Fruit fly (Drosophila melanogaster) whole organism, embryonic: ENCODE measurements around the gene dpp.

Source experiments
- Adf1 ChIP-seq: fragments of 200-800 bp; sonication (Bioruptor generic); IDR thresholded peaks from 2 replicates; pipeline ENCODE4 v1.3.6; 2022; ENCODE audit warnings: missing biosample characterization, missing genetic modification characterization
- B-H1 ChIP-seq: fragments of 200-800 bp; sonication (Bioruptor generic); IDR thresholded peaks from 3 replicates; pipeline ENCODE4 v1.3.6; 2022; ENCODE audit warnings: missing biosample characterization, missing genetic modification characterization
- CG12744 ChIP-seq: fragments of 200-800 bp; sonication (Bioruptor generic); optimal IDR thresholded peaks from 2 replicates; lab custom pipeline; 2016; ENCODE audit warnings: missing biosample characterization, missing genetic modification characterization
- CG12769 ChIP-seq: fragments of 200-800 bp; sonication (Bioruptor generic); optimal IDR thresholded peaks from 2 replicates; lab custom pipeline; 2019; ENCODE audit warnings: missing biosample characterization, mild to moderate bottlenecking, missing genetic modification characterization, moderate library complexity
- CG13287 ChIP-seq: fragments of 200-800 bp; sonication (Bioruptor generic); IDR thresholded peaks from 2 replicates; pipeline ENCODE4 v1.3.6; 2022; ENCODE audit warnings: missing biosample characterization, missing genetic modification characterization; ENCODE audit not compliant: partially characterized antibody
- CG1529 ChIP-seq: fragments of 200-800 bp; sonication (Bioruptor generic); optimal IDR thresholded peaks from 3 replicates; lab custom pipeline; 2018; ENCODE audit warnings: missing biosample characterization, missing genetic modification characterization
- CG1647 ChIP-seq: fragments of 200-800 bp; sonication (Bioruptor generic); optimal IDR thresholded peaks from 3 replicates; lab custom pipeline; 2016; ENCODE audit warnings: missing biosample characterization, missing genetic modification characterization
- CG17385 ChIP-seq: fragments of 200-800 bp; sonication (Bioruptor generic); optimal IDR thresholded peaks from 3 replicates; lab custom pipeline; 2018; ENCODE audit warnings: missing biosample characterization, mild to moderate bottlenecking, missing genetic modification characterization
- CG32532 ChIP-seq: fragments of 200-800 bp; sonication (Bioruptor generic); IDR thresholded peaks from 2 replicates; pipeline ENCODE4 v1.3.6; 2022; ENCODE audit warnings: missing biosample characterization, missing genetic modification characterization
- CG34224 ChIP-seq: fragments of 200-800 bp; sonication (Bioruptor generic); IDR thresholded peaks from 3 replicates; pipeline ENCODE4 v1.3.6; 2022; ENCODE audit warnings: missing biosample characterization, missing genetic modification characterization; ENCODE audit not compliant: partially characterized antibody
- CG7987 ChIP-seq: fragments of 200-800 bp; sonication (Bioruptor generic); optimal IDR thresholded peaks from 2 replicates; lab custom pipeline; 2018; ENCODE audit warnings: missing biosample characterization, mild to moderate bottlenecking, missing genetic modification characterization, moderate library complexity
- CG8924 ChIP-seq: fragments of 200-800 bp; optimal IDR thresholded peaks from 3 replicates; lab custom pipeline; 2019; ENCODE audit warnings: missing biosample characterization, mild to moderate bottlenecking, missing genetic modification characterization, moderate library complexity
- CHES-1-like ChIP-seq: fragments of 200-800 bp; sonication (Bioruptor generic); optimal IDR thresholded peaks from 2 replicates; lab custom pipeline; 2016; ENCODE audit warnings: missing biosample characterization, missing genetic modification characterization
- Deaf1 ChIP-seq: fragments of 200-800 bp; optimal IDR thresholded peaks from 3 replicates; lab custom pipeline; 2019; ENCODE audit warnings: missing biosample characterization, mild to moderate bottlenecking, missing genetic modification characterization, moderate library complexity
- Dll ChIP-seq: fragments of 200-800 bp; sonication (Bioruptor generic); IDR thresholded peaks from 4 replicates; pipeline ENCODE4 v1.3.6; 2022; ENCODE audit warnings: missing biosample characterization, missing genetic modification characterization; ENCODE audit not compliant: partially characterized antibody
- Doc3 ChIP-seq: fragments of 200-800 bp; sonication (Bioruptor generic); IDR thresholded peaks from 3 replicates; pipeline ENCODE4 v1.3.6; 2022; ENCODE audit warnings: missing biosample characterization, missing genetic modification characterization; ENCODE audit not compliant: partially characterized antibody
- Drgx ChIP-seq: fragments of 200-800 bp; sonication (Bioruptor generic); IDR thresholded peaks from 2 replicates; pipeline ENCODE4 v1.3.6; 2022; ENCODE audit warnings: missing biosample characterization, missing genetic modification characterization
- Eip74EF ChIP-seq, 2 experiments: fragments of 200-800 bp in 1 of 2; fragments of >200 bp in 1 of 2; sonication (Bioruptor generic) in 1 of 2; optimal IDR thresholded peaks; 2 replicates each; lab custom pipeline; 2017 to 2019; ENCODE audit warnings: missing biosample characterization in 2 of 2, missing genetic modification characterization in 2 of 2, mild to moderate bottlenecking in 1 of 2, moderate library complexity in 1 of 2
- Jarid2 ChIP-seq: fragments of 200-800 bp; sonication (Bioruptor generic); optimal IDR thresholded peaks from 3 replicates; lab custom pipeline; 2017; ENCODE audit warnings: mild to moderate bottlenecking, missing biosample characterization, missing genetic modification reagents, missing genetic modification characterization
- Med ChIP-seq: fragments of 200-800 bp; sonication (Bioruptor generic); peaks from one replicate; lab custom pipeline; 2016; ENCODE audit warnings: missing biosample characterization, missing genetic modification characterization, mild to moderate bottlenecking, inconsistent platforms, moderate library complexity
- Nf-YB ChIP-seq: fragments of 200-800 bp; sonication (Bioruptor generic); optimal IDR thresholded peaks from 3 replicates; lab custom pipeline; 2019; ENCODE audit warnings: missing biosample characterization, mild to moderate bottlenecking, missing genetic modification characterization, moderate library complexity
- Nf-YC ChIP-seq: fragments of 200-800 bp; optimal IDR thresholded peaks from 3 replicates; lab custom pipeline; 2019; ENCODE audit warnings: missing biosample characterization, mild to moderate bottlenecking, missing genetic modification characterization, moderate library complexity
- NfI ChIP-seq: fragments of 200-800 bp; sonication (Bioruptor generic); optimal IDR thresholded peaks from 3 replicates; lab custom pipeline; 2018; ENCODE audit warnings: missing biosample characterization, mild to moderate bottlenecking, missing genetic modification characterization, moderate library complexity
- amos ChIP-seq: fragments of 200-800 bp; sonication (Bioruptor generic); IDR thresholded peaks from 2 replicates; pipeline ENCODE4 v1.3.6; 2022; ENCODE audit warnings: missing biosample characterization, missing genetic modification characterization; ENCODE audit not compliant: partially characterized antibody
- bbx ChIP-seq: fragments of 200-800 bp; sonication (Bioruptor generic); IDR thresholded peaks from 2 replicates; pipeline ENCODE4 v1.3.6; 2022; ENCODE audit warnings: missing biosample characterization, missing genetic modification characterization; ENCODE audit not compliant: partially characterized antibody
- cg ChIP-seq: fragments of 200-800 bp; sonication (Bioruptor generic); optimal IDR thresholded peaks from 3 replicates; lab custom pipeline; 2019; ENCODE audit warnings: missing biosample characterization, mild to moderate bottlenecking, missing genetic modification characterization, moderate library complexity
- chinmo ChIP-seq: fragments of 200-800 bp; sonication (Bioruptor generic); IDR thresholded peaks from 4 replicates; pipeline ENCODE4 v1.3.6; 2022; ENCODE audit warnings: missing biosample characterization, missing genetic modification characterization; ENCODE audit not compliant: partially characterized antibody
- chm ChIP-seq: fragments of 200-800 bp; sonication (Bioruptor generic); IDR thresholded peaks from 2 replicates; pipeline ENCODE4 v1.3.6; 2022; ENCODE audit warnings: missing biosample characterization, missing genetic modification characterization
- ci ChIP-seq: fragments of 200-800 bp; sonication (Bioruptor generic); IDR thresholded peaks from 3 replicates; pipeline ENCODE4 v1.3.6; 2022; ENCODE audit warnings: missing biosample characterization, missing genetic modification characterization
- jing ChIP-seq: fragments of 200-800 bp; sonication (Bioruptor generic); optimal IDR thresholded peaks from 2 replicates; lab custom pipeline; 2018; ENCODE audit warnings: missing biosample characterization, mild to moderate bottlenecking, missing genetic modification characterization
- kni ChIP-seq: fragments of 200-800 bp; sonication (Bioruptor generic); optimal IDR thresholded peaks from 3 replicates; lab custom pipeline; 2017; ENCODE audit warnings: mild to moderate bottlenecking, missing biosample characterization, missing genetic modification reagents, missing genetic modification characterization
- lab ChIP-seq: fragments of 200-800 bp; sonication (Bioruptor generic); optimal IDR thresholded peaks from 3 replicates; lab custom pipeline; 2017; ENCODE audit warnings: missing biosample characterization, missing genetic modification characterization, mild to moderate bottlenecking, moderate library complexity, missing genetic modification reagents
- lbe ChIP-seq: fragments of 200-800 bp; sonication (Bioruptor generic); optimal IDR thresholded peaks from 2 replicates; lab custom pipeline; 2016; ENCODE audit warnings: missing biosample characterization, mild to moderate bottlenecking, missing genetic modification characterization
- lmd ChIP-seq: fragments of 200-800 bp; sonication (Bioruptor generic); IDR thresholded peaks from 2 replicates; pipeline ENCODE4 v1.3.6; 2022; ENCODE audit warnings: missing biosample characterization, missing genetic modification characterization
- nom ChIP-seq: fragments of 200-800 bp; sonication (Bioruptor generic); optimal IDR thresholded peaks from 2 replicates; lab custom pipeline; 2017; ENCODE audit warnings: missing biosample characterization, missing genetic modification characterization, mild to moderate bottlenecking, moderate library complexity, missing genetic modification reagents
- pho ChIP-seq: fragments of 200-800 bp; sonication (Bioruptor generic); optimal IDR thresholded peaks from 2 replicates; lab custom pipeline; 2016; ENCODE audit warnings: missing biosample characterization, missing genetic modification characterization
- rib ChIP-seq: fragments of 200-800 bp; sonication (Bioruptor generic); IDR thresholded peaks from 2 replicates; pipeline ENCODE4 v1.3.6; 2022; ENCODE audit warnings: missing biosample characterization, missing genetic modification characterization
- sd ChIP-seq: fragments of 200-800 bp; sonication (Bioruptor generic); optimal IDR thresholded peaks from 3 replicates; lab custom pipeline; 2018; ENCODE audit warnings: missing biosample characterization, mild to moderate bottlenecking, missing genetic modification characterization, moderate library complexity
- sna ChIP-seq: fragments of 200-800 bp; sonication (Bioruptor generic); IDR thresholded peaks from 2 replicates; pipeline ENCODE4 v1.3.6; 2022; ENCODE audit warnings: missing biosample characterization, missing genetic modification characterization; ENCODE audit not compliant: partially characterized antibody
- so ChIP-seq: fragments of 200-800 bp; sonication (Bioruptor generic); IDR thresholded peaks from 3 replicates; pipeline ENCODE4 v1.3.6; 2022; ENCODE audit warnings: missing biosample characterization, missing genetic modification characterization
- sqz ChIP-seq: fragments of 200-800 bp; sonication (Bioruptor generic); optimal IDR thresholded peaks from 3 replicates; lab custom pipeline; 2018; ENCODE audit warnings: missing biosample characterization, mild to moderate bottlenecking, missing genetic modification characterization
- unc-4 ChIP-seq: fragments of 200-800 bp; sonication (Bioruptor generic); IDR thresholded peaks from 2 replicates; pipeline ENCODE4 v1.3.6; 2022; ENCODE audit warnings: missing biosample characterization, missing genetic modification characterization; ENCODE audit not compliant: partially characterized antibody
- yki ChIP-seq: fragments of >200 bp; optimal IDR thresholded peaks from 3 replicates; lab custom pipeline; 2018
- z ChIP-seq: fragments of 200-800 bp; sonication (Bioruptor generic); IDR thresholded peaks from 3 replicates; pipeline ENCODE4 v1.3.6; 2022; ENCODE audit warnings: missing biosample characterization, missing genetic modification characterization

The dpp gene

DNA sequence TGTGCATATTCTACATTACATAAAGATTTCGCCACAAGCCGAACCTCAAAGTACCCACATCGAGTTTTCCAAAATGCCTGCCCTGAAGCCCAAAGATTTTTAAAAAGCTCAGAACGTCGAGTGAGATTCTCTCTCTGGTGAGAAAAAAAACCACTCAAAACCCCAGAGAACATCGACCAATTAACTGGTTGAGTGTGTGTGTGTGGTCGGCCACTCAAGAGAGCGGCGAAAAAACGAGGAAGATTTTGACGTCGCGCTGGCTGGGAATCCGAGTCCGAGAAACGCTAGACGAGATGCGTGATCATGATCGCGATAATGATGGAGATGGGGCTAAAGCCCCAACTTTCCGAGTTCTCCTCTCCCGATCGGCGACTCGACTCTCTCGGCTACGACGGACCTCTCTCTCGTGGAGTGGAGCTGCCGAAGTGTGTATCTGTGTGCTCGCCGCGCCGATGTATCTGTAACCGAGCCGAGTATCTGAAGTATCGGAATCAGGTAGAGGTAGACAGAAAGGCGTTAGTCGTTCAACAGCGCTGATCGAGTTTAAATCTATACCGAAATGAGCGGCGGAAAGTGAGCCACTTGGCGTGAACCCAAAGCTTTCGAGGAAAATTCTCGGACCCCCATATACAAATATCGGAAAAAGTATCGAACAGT is 22.7 kb downstream of the dpp start (continued):
- TF ChIP-seq chm (GFP tag; lab: Robert Waterston, UW) = peak; percentile 42; the same call in 1 of the 2 replicates
- TF ChIP-seq amos (GFP tag; lab: Robert Waterston, UW) = peak; percentile 47; the same call in 1 of the 2 replicates
- TF ChIP-seq rib (GFP tag; lab: Robert Waterston, UW) = no peak
- peak; percentile 8 for TF ChIP-seq lbe (GFP tag; lab: Kevin White, UChicago)
- TF ChIP-seq Deaf1 = peak; percentile 98
- TF ChIP-seq bbx (GFP tag; lab: Robert Waterston, UW) = 0 out of 2 replicates have a peak, but pooled peaks have one; percentile 19
- TF ChIP-seq unc-4 (GFP tag; lab: Robert Waterston, UW) = peak; percentile 45; the same call in 1 of the 2 replicates
- TF ChIP-seq CG32532 (GFP tag; lab: Robert Waterston, UW) = peak; percentile 30; the same call in 1 of the 2 replicates
- TF ChIP-seq lmd (GFP tag; lab: Robert Waterston, UW) = no peak
- TF ChIP-seq CG17385 = peak; percentile 13
- peak; percentile 15 for TF ChIP-seq nom
- peak; percentile 29 for TF ChIP-seq sqz (GFP tag; lab: Kevin White, UChicago)
- TF ChIP-seq cg (GFP tag; lab: Kevin White, UChicago) = peak; percentile 91
- TF ChIP-seq CG12769 = peak; percentile 9
- no peak for TF ChIP-seq NfI
- TF ChIP-seq B-H1 (GFP tag; lab: Robert Waterston, UW) = no peak
- TF ChIP-seq CG8924 = no peak
- peak; percentile 87 for TF ChIP-seq Med (GFP tag; lab: Kevin White, UChicago)
- TF ChIP-seq CG1647 (GFP tag; lab: Kevin White, UChicago) = no peak
- TF ChIP-seq CG34224 (GFP tag; lab: Robert Waterston, UW) = peak; percentile 46; the same call in 2 of the 3 replicates
- 0 out of 3 replicates have a peak, but pooled peaks have one; percentile 32 for TF ChIP-seq so (GFP tag; lab: Robert Waterston, UW)
- TF ChIP-seq sd (tag; lab: Kevin White, UChicago) = peak; percentile 56
- TF ChIP-seq Nf-YB (GFP tag; lab: Kevin White, UChicago) = peak; percentile 77
- peak; percentile 98 for TF ChIP-seq z (GFP tag; lab: Robert Waterston, UW)
- TF ChIP-seq CHES-1-like (GFP tag; lab: Kevin White, UChicago) = no peak
- TF ChIP-seq jing (GFP tag; lab: Kevin White, UChicago) = peak; percentile 40
- TF ChIP-seq Adf1 (GFP tag; lab: Robert Waterston, UW) = peak; percentile 70
- 0 out of 3 replicates have a peak, but pooled peaks have one; percentile 24 for TF ChIP-seq Doc3 (GFP tag; lab: Robert Waterston, UW)
- peak; percentile 3 for TF ChIP-seq CG7987 (GFP tag; lab: Kevin White, UChicago)
- peak in 1 of 2 experiments; percentile 22 for TF ChIP-seq Eip74EF (GFP tag; optimal IDR thresholded peaks at IDR 0.05; lab: Kevin White, UChicago)
- no peak for TF ChIP-seq CG12744
- peak; percentile 11 for TF ChIP-seq lab (GFP tag; lab: Kevin White, UChicago)
- TF ChIP-seq sna = 0 out of 2 replicates have a peak, but pooled peaks have one; percentile 38
- peak; percentile 28; the same call in 1 of the 3 replicates for TF ChIP-seq ci (GFP tag; lab: Robert Waterston, UW)
- peak; percentile 92 for TF ChIP-seq Jarid2 (GFP tag; lab: Kevin White, UChicago)
- no peak for TF ChIP-seq CG1529 (GFP tag; lab: Kevin White, UChicago)
- TF ChIP-seq CG13287 (GFP tag; lab: Robert Waterston, UW) = peak; percentile 37
- TF ChIP-seq Nf-YC (tag; lab: Kevin White, UChicago) = peak; percentile 49
- peak; percentile 86; the same call in 3 of the 4 replicates for TF ChIP-seq chinmo (GFP tag; lab: Robert Waterston, UW)
- TF ChIP-seq kni (GFP tag; lab: Kevin White, UChicago) = peak; percentile 62
- peak; percentile 41; the same call in 1 of the 2 replicates for TF ChIP-seq Drgx (GFP tag; lab: Robert Waterston, UW)
- TF ChIP-seq pho (GFP tag; lab: Kevin White, UChicago) = no peak
- peak; percentile 56; the same call in 3 of the 4 replicates for TF ChIP-seq Dll
- peak; percentile 83 for TF ChIP-seq yki (lab: Kevin White, UChicago)
